Worm (Caenorhabditis elegans): ENCODE results near the gene mdf-2.

- no peak for TF ChIP-seq ztf-23 (GFP tag; IDR thresholded peaks at IDR 0.05)
- TF ChIP-seq ztf-29 (GFP tag; IDR thresholded peaks at IDR 0.05): no peak
- TF ChIP-seq med-1 (GFP tag; optimal IDR thresholded peaks at IDR 0.05; ENCODE audit: insufficient read depth): no peak
- TF ChIP-seq klf-2 (GFP tag; conservative IDR thresholded peaks at IDR 0.05): no peak
- no peak for TF ChIP-seq cog-1 (tag; optimal IDR thresholded peaks at IDR 0.05)
Observed at ce11 chrIV:2650031-2650430, 9.1 kb upstream of the mdf-2 start.
